Worm (Caenorhabditis elegans) whole organism, early embryonic: ENCODE measurements around the gene ceh-10.

Experiments used
- aly-1 ChIP-seq: sonication (generic microtip); optimal IDR thresholded peaks from 2 replicates; lab custom pipeline; 2016; ENCODE audit warnings: missing genetic modification characterization, missing compliant biosample characterization
- ets-7 ChIP-seq: sonication (generic microtip); optimal IDR thresholded peaks from 2 replicates; lab custom pipeline; 2016; ENCODE audit warnings: missing genotype, missing genetic modification characterization, missing compliant biosample characterization
- pes-1 ChIP-seq: fragments of 200-800 bp; sonication (Bioruptor generic); IDR thresholded peaks from 2 replicates; pipeline ENCODE4 v1.3.6; 2022; ENCODE audit warnings: missing genetic modification reagents, missing genetic modification characterization, missing compliant biosample characterization
- tbx-11 ChIP-seq: fragments of 200-800 bp; sonication (Bioruptor generic); IDR thresholded peaks from 2 replicates; pipeline ENCODE4 v1.3.6; 2022; ENCODE audit warnings: missing genetic modification characterization, missing compliant biosample characterization
- tra-4 ChIP-seq: sonication (generic microtip); optimal IDR thresholded peaks from 2 replicates; lab custom pipeline; 2017; ENCODE audit warnings: missing genetic modification characterization, missing compliant biosample characterization

- TF ChIP-seq tra-4 (no peak), ets-7 (tag; lab: Kevin White, UChicago) (no peak), aly-1 (no peak), tbx-11 (no peak), pes-1 (GFP tag; lab: Robert Waterston, UW) (no peak)
These were observed 44.1 kb downstream of the ceh-10 start for ce11 chrIII:5842920-5843319.
